Worm (Caenorhabditis elegans) whole organism, L1 larva: Measurements from ENCODE around the gene Y47D3A.20.

ENCODE experiments used
- C04F5.9 ChIP-seq: sonication (generic microtip); optimal IDR thresholded peaks from 2 replicates; lab custom pipeline; 2016; ENCODE audit warnings: missing genetic modification characterization, missing compliant biosample characterization
- C16A3.4 ChIP-seq: fragments of 150-350 bp; optimal IDR thresholded peaks from 2 replicates; lab custom pipeline; 2014; ENCODE audit warnings: missing biosample characterization, missing genetic modification characterization
- F16B12.6 ChIP-seq: fragments of 150-350 bp; optimal IDR thresholded peaks from 2 replicates; lab custom pipeline; 2014; ENCODE audit warnings: missing biosample characterization, missing genetic modification characterization
- Y116A8C.19 ChIP-seq: sonication (generic microtip); optimal IDR thresholded peaks from 2 replicates; lab custom pipeline; 2016; ENCODE audit warnings: missing compliant biosample characterization, missing genetic modification characterization, borderline replicate concordance
- alr-1 ChIP-seq: fragments of 200-800 bp; sonication (Bioruptor generic); optimal IDR thresholded peaks from 2 replicates; lab custom pipeline; 2018; ENCODE audit warnings: borderline replicate concordance, mild to moderate bottlenecking, missing genetic modification characterization, missing compliant biosample characterization
- ama-1 ChIP-seq: fragments of 150-350 bp; optimal IDR thresholded peaks from 2 replicates; lab custom pipeline; 2014
- blmp-1 ChIP-seq: fragments of 150-350 bp; optimal IDR thresholded peaks from 2 replicates; lab custom pipeline; 2014; ENCODE audit warnings: missing biosample characterization, missing genetic modification characterization
- ceh-63 ChIP-seq: fragments of 200-800 bp; sonication (Bioruptor generic); optimal IDR thresholded peaks from 2 replicates; lab custom pipeline; 2018; ENCODE audit warnings: mild to moderate bottlenecking, missing genetic modification characterization, missing compliant biosample characterization
- ceh-8 ChIP-seq: fragments of 200-800 bp; sonication (Bioruptor generic); optimal IDR thresholded peaks from 2 replicates; lab custom pipeline; 2018; ENCODE audit warnings: mild to moderate bottlenecking, missing genetic modification characterization, moderate library complexity, missing compliant biosample characterization
- ceh-82 ChIP-seq, 3 experiments: fragments of 150-350 bp in 1 of 3; sonication (generic microtip) in 2 of 3; optimal IDR thresholded peaks; 2 replicates each; lab custom pipeline; 2014 to 2017; ENCODE audit warnings: missing biosample characterization in 3 of 3, missing genetic modification characterization in 3 of 3
- ceh-88 ChIP-seq: fragments of 200-800 bp; sonication (Bioruptor generic); IDR thresholded peaks from 2 replicates; pipeline ENCODE4 v1.3.6; 2022; ENCODE audit warnings: missing genetic modification characterization, missing compliant biosample characterization
- ceh-90 ChIP-seq: sonication (generic microtip); optimal IDR thresholded peaks from 2 replicates; lab custom pipeline; 2016; ENCODE audit warnings: missing genetic modification characterization, missing compliant biosample characterization
- ces-1 ChIP-seq: fragments of 150-350 bp; optimal IDR thresholded peaks from 2 replicates; lab custom pipeline; 2014; ENCODE audit warnings: missing biosample characterization, missing genetic modification reagents, missing genetic modification characterization
- dpl-1 ChIP-seq, 3 experiments: fragments of 150-350 bp in 2 of 3; sonication (generic microtip) in 1 of 3; optimal IDR thresholded peaks; 2 replicates each; lab custom pipeline; 2014 to 2017; ENCODE audit warnings: missing biosample characterization in 3 of 3, missing genetic modification characterization in 3 of 3, missing genetic modification reagents in 3 of 3
- efl-1 ChIP-seq, 4 experiments: fragments of 150-350 bp; optimal IDR thresholded peaks in 3 of 4; peaks in 1 of 4; 1 replicate in 1 of 4; 2 replicates in 3 of 4; lab custom pipeline; 2014; ENCODE audit warnings: missing biosample characterization in 2 of 4, missing genetic modification characterization in 2 of 4, missing genetic modification reagents in 2 of 4
- efl-3 ChIP-seq: fragments of 200-800 bp; sonication (Bioruptor generic); optimal IDR thresholded peaks from 2 replicates; lab custom pipeline; 2018; ENCODE audit warnings: mild to moderate bottlenecking, missing genetic modification characterization, missing compliant biosample characterization
- egl-13 ChIP-seq: sonication (generic microtip); optimal IDR thresholded peaks from 2 replicates; lab custom pipeline; 2016; ENCODE audit warnings: missing genotype, missing genetic modification reagents, missing genetic modification characterization, missing compliant biosample characterization
- elt-2 ChIP-seq: sonication (generic microtip); optimal IDR thresholded peaks from 2 replicates; lab custom pipeline; 2016; ENCODE audit warnings: missing genetic modification characterization, mild to moderate bottlenecking, inconsistent platforms, missing compliant biosample characterization, missing genetic modification reagents
- elt-3 ChIP-seq, 6 experiments: fragments of 150-350 bp in 1 of 6; sonication (generic microtip); optimal IDR thresholded peaks; 2 replicates each; lab custom pipeline; 2017 to 2018; ENCODE audit warnings: missing biosample characterization in 6 of 6, missing genetic modification characterization in 6 of 6, inconsistent platforms in 1 of 6
- ets-5 ChIP-seq: fragments of 200-800 bp; sonication (Bioruptor generic); IDR thresholded peaks from 2 replicates; pipeline ENCODE4 v1.3.6; 2022; ENCODE audit warnings: missing genetic modification characterization, missing compliant biosample characterization
- fkh-10 ChIP-seq: sonication (generic microtip); optimal IDR thresholded peaks from 2 replicates; lab custom pipeline; 2017; ENCODE audit warnings: missing biosample characterization, missing genetic modification reagents, missing genetic modification characterization
- fkh-4 ChIP-seq: sonication (generic microtip); optimal IDR thresholded peaks from 2 replicates; lab custom pipeline; 2016; ENCODE audit warnings: missing compliant biosample characterization, missing genetic modification characterization, borderline replicate concordance
- fkh-8 ChIP-seq: sonication (generic microtip); optimal IDR thresholded peaks from 2 replicates; lab custom pipeline; 2016; ENCODE audit warnings: mild to moderate bottlenecking, missing genetic modification characterization, missing compliant biosample characterization
- grh-1 ChIP-seq: fragments of 200-800 bp; sonication (Bioruptor generic); IDR thresholded peaks from 2 replicates; pipeline ENCODE4 v1.3.6; 2022; ENCODE audit warnings: missing genetic modification reagents, missing genetic modification characterization, missing compliant biosample characterization
- hlh-4 ChIP-seq: sonication (generic microtip); optimal IDR thresholded peaks from 2 replicates; lab custom pipeline; 2016; ENCODE audit warnings: mild to moderate bottlenecking, missing genetic modification characterization, missing compliant biosample characterization
- hpl-2 ChIP-seq: fragments of 150-350 bp; optimal IDR thresholded peaks from 2 replicates; lab custom pipeline; 2014; ENCODE audit warnings: missing biosample characterization, missing genetic modification reagents, missing genetic modification characterization
- isw-1 ChIP-seq: fragments of 200-800 bp; sonication (Bioruptor generic); IDR thresholded peaks from 2 replicates; pipeline ENCODE4 v1.3.6; 2022; ENCODE audit warnings: missing genetic modification characterization, missing compliant biosample characterization
- jun-1 ChIP-seq: fragments of 150-350 bp; optimal IDR thresholded peaks from 2 replicates; lab custom pipeline; 2014; ENCODE audit warnings: missing biosample characterization, missing genetic modification reagents, missing genetic modification characterization
- lin-13 ChIP-seq: fragments of 150-350 bp; optimal IDR thresholded peaks from 2 replicates; lab custom pipeline; 2014; ENCODE audit warnings: missing biosample characterization, missing genetic modification reagents, missing genetic modification characterization
- lin-14 ChIP-seq: fragments of 200-800 bp; sonication (Bioruptor generic); optimal IDR thresholded peaks from 2 replicates; lab custom pipeline; 2018; ENCODE audit warnings: mild to moderate bottlenecking, missing genetic modification characterization, moderate library complexity, missing compliant biosample characterization
- lin-39 ChIP-seq: fragments of 150-350 bp; optimal IDR thresholded peaks from 2 replicates; lab custom pipeline; 2014; ENCODE audit warnings: missing biosample characterization, missing genetic modification reagents, missing genetic modification characterization
- lsy-2 ChIP-seq, 2 experiments: fragments of 150-350 bp; optimal IDR thresholded peaks; 2 replicates each; lab custom pipeline; 2014; ENCODE audit warnings: missing biosample characterization in 2 of 2, missing genetic modification characterization in 2 of 2
- mdl-1 ChIP-seq, 2 experiments: fragments of 150-350 bp; optimal IDR thresholded peaks; 2 replicates each; lab custom pipeline; 2014 to 2017; ENCODE audit warnings: missing biosample characterization in 2 of 2, missing genetic modification characterization in 2 of 2, inconsistent platforms in 1 of 2
- mep-1 ChIP-seq: fragments of 150-350 bp; optimal IDR thresholded peaks from 2 replicates; lab custom pipeline; 2014; ENCODE audit warnings: missing biosample characterization, missing genetic modification characterization
- nhr-11 ChIP-seq: fragments of 150-350 bp; optimal IDR thresholded peaks from 2 replicates; lab custom pipeline; 2014; ENCODE audit warnings: missing biosample characterization, missing genetic modification characterization
- nhr-237 ChIP-seq: fragments of 150-350 bp; optimal IDR thresholded peaks from 2 replicates; lab custom pipeline; 2014; ENCODE audit warnings: missing biosample characterization, missing genetic modification characterization
- nhr-84 ChIP-seq: sonication (generic microtip); optimal IDR thresholded peaks from 2 replicates; lab custom pipeline; 2017; ENCODE audit warnings: missing biosample characterization, missing genetic modification characterization
- nhr-85 ChIP-seq: sonication (generic microtip); peaks from one replicate; lab custom pipeline; 2016; ENCODE audit warnings: missing genetic modification characterization, inconsistent platforms, missing compliant biosample characterization
- pqm-1 ChIP-seq: sonication (generic microtip); optimal IDR thresholded peaks from 3 replicates; lab custom pipeline; 2017; ENCODE audit warnings: missing biosample characterization, missing genetic modification characterization
- skn-1 ChIP-seq: fragments of 150-350 bp; optimal IDR thresholded peaks from 2 replicates; lab custom pipeline; 2014; ENCODE audit warnings: missing biosample characterization, missing genetic modification characterization
- snpc-4 ChIP-seq: fragments of 150-350 bp; optimal IDR thresholded peaks from 2 replicates; lab custom pipeline; 2014; ENCODE audit warnings: missing biosample characterization, missing genetic modification characterization
- sox-4 ChIP-seq: sonication (generic microtip); optimal IDR thresholded peaks from 2 replicates; lab custom pipeline; 2016; ENCODE audit warnings: missing genetic modification characterization, missing compliant biosample characterization
- sup-37 ChIP-seq: fragments of 200-800 bp; sonication (Bioruptor generic); optimal IDR thresholded peaks from 2 replicates; lab custom pipeline; 2018; ENCODE audit warnings: mild to moderate bottlenecking, missing genetic modification characterization, missing compliant biosample characterization
- swsn-7 ChIP-seq: sonication (generic microtip); optimal IDR thresholded peaks from 2 replicates; lab custom pipeline; 2016; ENCODE audit warnings: missing genetic modification characterization, missing compliant biosample characterization
- unc-130 ChIP-seq: fragments of 150-350 bp; optimal IDR thresholded peaks from 2 replicates; lab custom pipeline; 2017; ENCODE audit warnings: missing biosample characterization, missing genetic modification characterization, inconsistent platforms
- unc-62 ChIP-seq: fragments of 150-350 bp; optimal IDR thresholded peaks from 2 replicates; lab custom pipeline; 2014; ENCODE audit warnings: missing biosample characterization, missing genetic modification reagents, missing genetic modification characterization
- xbp-1 ChIP-seq: sonication (generic microtip); optimal IDR thresholded peaks from 2 replicates; lab custom pipeline; 2016; ENCODE audit warnings: missing genetic modification characterization, missing compliant biosample characterization
- zag-1 ChIP-seq: fragments of 150-350 bp; optimal IDR thresholded peaks from 2 replicates; lab custom pipeline; 2014; ENCODE audit warnings: missing biosample characterization, missing genetic modification characterization
- zip-4 ChIP-seq: fragments of 200-800 bp; sonication (Bioruptor generic); optimal IDR thresholded peaks from 2 replicates; lab custom pipeline; 2018; ENCODE audit warnings: mild to moderate bottlenecking, missing genetic modification characterization, moderate library complexity, missing compliant biosample characterization
- ztf-11 ChIP-seq, 2 experiments: sonication (generic microtip); optimal IDR thresholded peaks; 2 replicates each; lab custom pipeline; 2016 to 2017; ENCODE audit warnings: missing genetic modification characterization in 2 of 2, missing biosample characterization in 1 of 2, missing compliant biosample characterization in 1 of 2

Y47D3A.20 gene

ce11 chrIII:11241583-11242187 lies 33.2 kb upstream of the Y47D3A.20 start:
- TF ChIP-seq swsn-7 (tag; lab: Kevin White, UChicago) = no peak
- peak; percentile 60 for TF ChIP-seq nhr-85
- peak; percentile 91 for TF ChIP-seq blmp-1 (tag; lab: Kevin White, UChicago)

- TF ChIP-seq lin-39 (tag; lab: Kevin White, UChicago) (no peak), egl-13 (tag; lab: Kevin White, UChicago) (no peak), fkh-10 (GFP tag; lab: Kevin White, UChicago) (no peak), F16B12.6 (tag; lab: Kevin White, UChicago) (peak; percentile 3), nhr-85 (peak; percentile 90), mep-1 (peak; percentile 76), ztf-11 (tag; optimal IDR thresholded peaks at IDR 0.05; lab: Kevin White, UChicago) (peak in 1 of 2 experiments; percentile 4), efl-1 (optimal IDR thresholded peaks at IDR 0.05; lab: Kevin White, UChicago) (peak; percentile 65 to 74), efl-1 (GFP tag; optimal IDR thresholded peaks at IDR 0.05 in 1 of 2; lab: Kevin White, UChicago) (peak; percentile 44 to 93), elt-2 (tag; lab: Kevin White, UChicago) (peak; percentile 25), grh-1 (no peak), ama-1 (lab: Kevin White, UChicago) (no peak), ceh-88 (GFP tag; lab: Robert Waterston, UW) (no peak), hlh-4 (no peak), swsn-7 (tag; lab: Kevin White, UChicago) (peak; percentile 59), efl-3 (GFP tag; lab: Kevin White, UChicago) (no peak), ceh-90 (tag; lab: Kevin White, UChicago) (no peak), C16A3.4 (tag; lab: Kevin White, UChicago) (peak; percentile 80), sox-4 (no peak), nhr-84 (no peak), nhr-11 (tag; lab: Kevin White, UChicago) (no peak), ets-5 (no peak), zip-4 (GFP tag; lab: Kevin White, UChicago) (no peak), hpl-2 (GFP tag; lab: Kevin White, UChicago) (peak; percentile 12), isw-1 (GFP tag; lab: Robert Waterston, UW) (no peak), snpc-4 (tag; lab: Kevin White, UChicago) (peak; percentile 8), ceh-63 (GFP tag; lab: Kevin White, UChicago) (no peak), lin-14 (peak; percentile 91), fkh-8 (tag; lab: Kevin White, UChicago) (peak; percentile 33), fkh-4 (tag; lab: Kevin White, UChicago) (no peak), unc-130 (tag; lab: Kevin White, UChicago) (peak; percentile 67), sup-37 (no peak), ceh-8 (GFP tag; lab: Kevin White, UChicago) (no peak), mdl-1 (tag; optimal IDR thresholded peaks at IDR 0.05; lab: Kevin White, UChicago) (peak in 1 of 2 experiments; percentile 60), ceh-82 (tag; optimal IDR thresholded peaks at IDR 0.05; lab: Kevin White, UChicago) (peak in 2 of 3 experiments; percentile 1 to 39), jun-1 (tag; lab: Kevin White, UChicago) (peak; percentile 57), C04F5.9 (tag; lab: Kevin White, UChicago) (no peak), Y116A8C.19 (tag; lab: Kevin White, UChicago) (no peak), nhr-237 (tag; lab: Kevin White, UChicago) (peak; percentile 15), alr-1 (tag; lab: Kevin White, UChicago) (no peak), pqm-1 (tag; lab: Kevin White, UChicago) (no peak), skn-1 (peak; percentile 68), xbp-1 (tag; lab: Kevin White, UChicago) (peak; percentile 52), elt-3 (tag; optimal IDR thresholded peaks at IDR 0.05; lab: Kevin White, UChicago) (peak in 4 of 6 experiments; percentile 47 to 61 (median 54)), lsy-2 (tag; optimal IDR thresholded peaks at IDR 0.05; lab: Kevin White, UChicago) (peak; percentile 60 to 84), lin-13 (peak; percentile 23), ces-1 (GFP tag; lab: Kevin White, UChicago) (no peak), zag-1 (tag; lab: Kevin White, UChicago) (no peak), unc-62 (no peak), dpl-1 (GFP tag; optimal IDR thresholded peaks at IDR 0.05; lab: Kevin White, UChicago) (peak; percentile 11 to 51 (median 50))
These were observed 31.4 kb upstream of the Y47D3A.20 start for ce11 chrIII:11243421-11243820.
